Fruit fly (Drosophila melanogaster): ENCODE measurements around the gene escl.

Gene escl

dm6 chr2L:11970853-11971397, 19.8 kb upstream of the escl start (continued):
- TF ChIP-seq CG9609 (GFP tag; optimal IDR thresholded peaks at IDR 0.05), result no peak
- no peak for TF ChIP-seq CG4820 (GFP tag; optimal IDR thresholded peaks at IDR 0.05)
- TF ChIP-seq CG30020 (tag; optimal IDR thresholded peaks at IDR 0.05), result no peak
- TF ChIP-seq fu2 (GFP tag; optimal IDR thresholded peaks at IDR 0.05), result no peak
- peak; percentile 99 for TF ChIP-seq CG3163 (GFP tag; optimal IDR thresholded peaks at IDR 0.05)
- TF ChIP-seq schlank (tag; optimal IDR thresholded peaks at IDR 0.05), result peak; percentile 17
- no peak for TF ChIP-seq CG12104 (GFP tag; optimal IDR thresholded peaks at IDR 0.05)
- TF ChIP-seq MTF-1 (GFP tag; optimal IDR thresholded peaks at IDR 0.05; ENCODE audit: borderline replicate concordance), result no peak
- TF ChIP-seq Xrp1 (GFP tag; IDR thresholded peaks at IDR 0.05), result no peak
- 0 out of 2 replicates have a peak, but pooled peaks have one; percentile 52 for TF ChIP-seq CG5953 (GFP tag; IDR thresholded peaks at IDR 0.05)
- no peak for TF ChIP-seq D19B (GFP tag; optimal IDR thresholded peaks at IDR 0.05)
- TF ChIP-seq hbn (GFP tag; IDR thresholded peaks at IDR 0.05; ENCODE audit: partially characterized antibody), result no peak
- no peak for TF ChIP-seq CG17912 (GFP tag; optimal IDR thresholded peaks at IDR 0.05)
- 0 out of 2 replicates have a peak, but pooled peaks have one; percentile 18 for TF ChIP-seq CG11696 (GFP tag; IDR thresholded peaks at IDR 0.05)
- TF ChIP-seq CG7839 (tag; optimal IDR thresholded peaks at IDR 0.05), result no peak
- 0 out of 3 replicates have a peak, but pooled peaks have one; percentile 11 for TF ChIP-seq ken (GFP tag; IDR thresholded peaks at IDR 0.05)
- no peak for TF ChIP-seq vfl (GFP tag; optimal IDR thresholded peaks at IDR 0.05)
- no peak for TF ChIP-seq wek (GFP tag; optimal IDR thresholded peaks at IDR 0.05)
- no peak; the same call in 1 of the 2 replicates for TF ChIP-seq wdn (GFP tag; IDR thresholded peaks at IDR 0.05)
- no peak for TF ChIP-seq shn (GFP tag; optimal IDR thresholded peaks at IDR 0.05)
- TF ChIP-seq CG9727 (GFP tag; optimal IDR thresholded peaks at IDR 0.05), result no peak
- TF ChIP-seq chinmo (GFP tag; IDR thresholded peaks at IDR 0.05; ENCODE audit: partially characterized antibody), result peak; percentile 88; the same call in 3 of the 4 replicates
- TF ChIP-seq salm (tag; optimal IDR thresholded peaks at IDR 0.05), result no peak
- TF ChIP-seq vvl (GFP tag; IDR thresholded peaks at IDR 0.05), result peak; percentile 56; the same call in 1 of the 2 replicates
- TF ChIP-seq CkIIα-i1 (GFP tag; IDR thresholded peaks at IDR 0.05), result no peak
- no peak for TF ChIP-seq danr (GFP tag; IDR thresholded peaks at IDR 0.05)
- peak; percentile 19; the same call in 1 of the 2 replicates for TF ChIP-seq CG42726 (GFP tag; IDR thresholded peaks at IDR 0.05; ENCODE audit: partially characterized antibody)
- no peak for TF ChIP-seq Six4 (GFP tag; optimal IDR thresholded peaks at IDR 0.05)
- TF ChIP-seq run (tag; optimal IDR thresholded peaks at IDR 0.05), result no peak
- no peak for TF ChIP-seq Aef1 (GFP tag; IDR thresholded peaks at IDR 0.05)
- TF ChIP-seq bab2 (GFP tag; optimal IDR thresholded peaks at IDR 0.05), result no peak
- no peak for TF ChIP-seq Dp (GFP tag; optimal IDR thresholded peaks at IDR 0.05)
- no peak for TF ChIP-seq NK7.1 (GFP tag; optimal IDR thresholded peaks at IDR 0.05)
- TF ChIP-seq CG4360 (GFP tag; IDR thresholded peaks at IDR 0.05), result peak; percentile 42
- no peak for TF ChIP-seq CTCF (GFP tag; optimal IDR thresholded peaks at IDR 0.05)
- TF ChIP-seq Mad (GFP tag; optimal IDR thresholded peaks at IDR 0.05), result no peak
- TF ChIP-seq CG7928 (GFP tag; optimal IDR thresholded peaks at IDR 0.05), result no peak
- no peak for TF ChIP-seq Usf (GFP tag; optimal IDR thresholded peaks at IDR 0.05)
- TF ChIP-seq ato (GFP tag; IDR thresholded peaks at IDR 0.05; ENCODE audit: partially characterized antibody), result peak; percentile 7; the same call in 1 of the 2 replicates
- no peak for TF ChIP-seq crc (GFP tag; optimal IDR thresholded peaks at IDR 0.05)
- TF ChIP-seq Myb (GFP tag; optimal IDR thresholded peaks at IDR 0.05), result no peak
- no peak for TF ChIP-seq gt (GFP tag; IDR thresholded peaks at IDR 0.05)
- TF ChIP-seq unpg (GFP tag; optimal IDR thresholded peaks at IDR 0.05), result peak; percentile 30
- no peak for TF ChIP-seq slp2 (GFP tag; optimal IDR thresholded peaks at IDR 0.05)
- TF ChIP-seq h (optimal IDR thresholded peaks at IDR 0.05), result no peak
- TF ChIP-seq Adf1 (GFP tag; IDR thresholded peaks at IDR 0.05), result peak; percentile 25; the same call in 1 of the 2 replicates
- TF ChIP-seq CG10366 (GFP tag; IDR thresholded peaks at IDR 0.05), result peak; percentile 77
- TF ChIP-seq Nf-YC (tag; optimal IDR thresholded peaks at IDR 0.05), result peak; percentile 73
- TF ChIP-seq CG1233 (GFP tag; optimal IDR thresholded peaks at IDR 0.05), result no peak
- TF ChIP-seq CG32767 (GFP tag; IDR thresholded peaks at IDR 0.05), result no peak
- no peak for TF ChIP-seq tup (GFP tag; optimal IDR thresholded peaks at IDR 0.05)
- peak; percentile 11 for TF ChIP-seq Camta (GFP tag; optimal IDR thresholded peaks at IDR 0.05)

Data from whole organism, embryonic.